Fruit fly (Drosophila melanogaster) whole organism, wandering third instar larva: ENCODE measurements around the gene CG4502.
A peak's percentile ranks its signal among the peaks of the same experiment; 100 is the strongest.

Source experiments
- Abd-B ChIP-seq: fragments of >200 bp; optimal IDR thresholded peaks from 2 replicates; lab custom pipeline; 2017; ENCODE audit warnings: missing biosample characterization, missing genetic modification characterization
- CG32264 ChIP-seq: fragments of 200-800 bp; sonication (Bioruptor generic); optimal IDR thresholded peaks from 2 replicates; lab custom pipeline; 2016; ENCODE audit warnings: missing biosample characterization, missing genetic modification characterization
- CrebA ChIP-seq: fragments of 200-800 bp; sonication (Bioruptor generic); optimal IDR thresholded peaks from 2 replicates; lab custom pipeline; 2016; ENCODE audit warnings: missing biosample characterization, mild to moderate bottlenecking, missing genetic modification characterization, borderline replicate concordance
- Dfd ChIP-seq: fragments of >200 bp; optimal IDR thresholded peaks from 2 replicates; lab custom pipeline; 2017; ENCODE audit warnings: missing biosample characterization, missing genetic modification characterization
- Dif ChIP-seq: fragments of 200-275, 200-300 bp; sonication (Bioruptor generic); optimal IDR thresholded peaks from 2 replicates; lab custom pipeline; 2018; ENCODE audit warnings: missing biosample characterization, missing genetic modification characterization; ENCODE audit not compliant: partially characterized antibody
- GATAd ChIP-seq: sonication (Bioruptor generic); optimal IDR thresholded peaks from 2 replicates; lab custom pipeline; 2016; ENCODE audit warnings: missing biosample characterization, missing genetic modification characterization
- HLH106 ChIP-seq: fragments of 200-800 bp; optimal IDR thresholded peaks from 3 replicates; lab custom pipeline; 2019; ENCODE audit warnings: missing biosample characterization, mild to moderate bottlenecking, missing genetic modification characterization, moderate library complexity
- Hnf4 ChIP-seq: fragments of 200-800 bp; sonication (Bioruptor generic); optimal IDR thresholded peaks from 2 replicates; lab custom pipeline; 2016; ENCODE audit warnings: missing biosample characterization, mild to moderate bottlenecking, missing genetic modification characterization
- Hr78 ChIP-seq: fragments of >200 bp; optimal IDR thresholded peaks from 2 replicates; lab custom pipeline; 2017; ENCODE audit warnings: missing biosample characterization, missing genetic modification characterization
- Hr83 ChIP-seq: fragments of 200-300 bp; sonication (Bioruptor generic); optimal IDR thresholded peaks from 2 replicates; lab custom pipeline; 2016; ENCODE audit warnings: missing biosample characterization, mild to moderate bottlenecking, missing genetic modification characterization, moderate library complexity; ENCODE audit not compliant: poor library complexity, severe bottlenecking
- Jra ChIP-seq: sonication (Bioruptor generic); optimal IDR thresholded peaks from 2 replicates; lab custom pipeline; 2016; ENCODE audit warnings: missing biosample characterization, missing genetic modification characterization
- Mio ChIP-seq: sonication (Bioruptor generic); optimal IDR thresholded peaks from 2 replicates; lab custom pipeline; 2016; ENCODE audit warnings: missing biosample characterization, missing genetic modification characterization
- Myc ChIP-seq: fragments of >200 bp; optimal IDR thresholded peaks from 2 replicates; lab custom pipeline; 2017
- N ChIP-seq: fragments of >200 bp; optimal IDR thresholded peaks from 2 replicates; lab custom pipeline; 2018; ENCODE audit warnings: missing biosample characterization, missing external identifiers, missing genetic modification characterization
- OdsH ChIP-seq: fragments of 200-800 bp; sonication (Bioruptor generic); optimal IDR thresholded peaks from 2 replicates; lab custom pipeline; 2016; ENCODE audit warnings: missing biosample characterization, mild to moderate bottlenecking, missing genetic modification characterization
- Rel ChIP-seq, 2 experiments: fragments of 200-800 bp; sonication (Bioruptor generic) in 1 of 2; optimal IDR thresholded peaks; 2 replicates in 1 of 2; 3 replicates in 1 of 2; lab custom pipeline; 2016 to 2019; ENCODE audit warnings: mild to moderate bottlenecking in 2 of 2, missing biosample characterization in 2 of 2, missing genetic modification characterization in 2 of 2, moderate library complexity in 1 of 2
- Sp1 ChIP-seq: fragments of 200-800 bp; sonication (Bioruptor generic); optimal IDR thresholded peaks from 3 replicates; lab custom pipeline; 2019; ENCODE audit warnings: missing biosample characterization, mild to moderate bottlenecking, missing genetic modification characterization, moderate library complexity
- Vsx2 ChIP-seq: fragments of 200-300, 225-300 bp; sonication (Bioruptor generic); optimal IDR thresholded peaks from 2 replicates; lab custom pipeline; 2018; ENCODE audit warnings: missing biosample characterization, missing genetic modification characterization; ENCODE audit not compliant: partially characterized antibody
- br ChIP-seq: fragments of 200-800 bp; sonication (Bioruptor generic); optimal IDR thresholded peaks from 2 replicates; lab custom pipeline; 2016; ENCODE audit warnings: missing biosample characterization, missing genetic modification characterization
- brk ChIP-seq: fragments of 200-800 bp; sonication (Bioruptor generic); optimal IDR thresholded peaks from 2 replicates; lab custom pipeline; 2016; ENCODE audit warnings: missing biosample characterization, mild to moderate bottlenecking, missing genetic modification characterization
- dl ChIP-seq, 2 experiments: fragments of 175-275, 200-275 bp in 1 of 2; fragments of 200-275 bp in 1 of 2; sonication (Bioruptor generic); optimal IDR thresholded peaks; lab custom pipeline; 2018; ENCODE audit warnings: mild to moderate bottlenecking in 2 of 2, missing biosample characterization in 2 of 2, missing genetic modification characterization in 2 of 2, moderate library complexity in 2 of 2; ENCODE audit not compliant: partially characterized antibody in 2 of 2, insufficient read depth in 1 of 2
- dmrt93B ChIP-seq: fragments of 200-800 bp; sonication (Bioruptor generic); optimal IDR thresholded peaks from 2 replicates; lab custom pipeline; 2018; ENCODE audit warnings: missing biosample characterization, mild to moderate bottlenecking, missing genetic modification characterization
- dsf ChIP-seq: sonication (Bioruptor generic); optimal IDR thresholded peaks from 2 replicates; lab custom pipeline; 2016; ENCODE audit warnings: missing biosample characterization, missing genetic modification characterization, borderline replicate concordance
- ey ChIP-seq: fragments of 200-800 bp; sonication (Bioruptor generic); optimal IDR thresholded peaks from 2 replicates; lab custom pipeline; 2016; ENCODE audit warnings: missing biosample characterization, missing genetic modification characterization
- foxo ChIP-seq, 2 experiments: fragments of 200-800 bp; sonication (Bioruptor generic); optimal IDR thresholded peaks; 2 replicates in 1 of 2; 3 replicates in 1 of 2; lab custom pipeline; 2016 to 2017; ENCODE audit warnings: missing biosample characterization in 2 of 2, missing genetic modification characterization in 2 of 2
- fru ChIP-seq: fragments of 200-800 bp; sonication (Bioruptor generic); optimal IDR thresholded peaks from 3 replicates; lab custom pipeline; 2016; ENCODE audit warnings: missing biosample characterization, mild to moderate bottlenecking, missing genetic modification characterization
- h ChIP-seq: fragments of 200-800 bp; sonication (Bioruptor generic); optimal IDR thresholded peaks from 3 replicates; lab custom pipeline; 2016; ENCODE audit warnings: missing biosample characterization, mild to moderate bottlenecking, missing genetic modification characterization
- jim ChIP-seq: fragments of 175-275, 200-325 bp; sonication (Bioruptor generic); optimal IDR thresholded peaks from 2 replicates; lab custom pipeline; 2016; ENCODE audit warnings: missing biosample characterization, mild to moderate bottlenecking, missing genetic modification characterization
- lola ChIP-seq: fragments of >200 bp; optimal IDR thresholded peaks from 2 replicates; lab custom pipeline; 2017; ENCODE audit warnings: missing biosample characterization, missing genetic modification characterization
- pan ChIP-seq: fragments of >200 bp; optimal IDR thresholded peaks from 2 replicates; lab custom pipeline; 2017
- psq ChIP-seq: fragments of 200-800 bp; sonication (Bioruptor generic); optimal IDR thresholded peaks from 3 replicates; lab custom pipeline; 2017; ENCODE audit warnings: missing biosample characterization, mild to moderate bottlenecking, missing genetic modification characterization, moderate library complexity
- rgr ChIP-seq: fragments of 200-800 bp; sonication (Bioruptor generic); optimal IDR thresholded peaks from 3 replicates; lab custom pipeline; 2016; ENCODE audit warnings: missing biosample characterization, mild to moderate bottlenecking, missing genetic modification characterization
- sage ChIP-seq: fragments of 200-800 bp; sonication (Bioruptor generic); optimal IDR thresholded peaks from 2 replicates; lab custom pipeline; 2016; ENCODE audit warnings: missing biosample characterization, mild to moderate bottlenecking, missing genetic modification characterization
- sv ChIP-seq: fragments of 200-800 bp; sonication (Bioruptor generic); optimal IDR thresholded peaks from 3 replicates; lab custom pipeline; 2016; ENCODE audit warnings: missing biosample characterization, missing genetic modification characterization
- tai ChIP-seq: sonication (Bioruptor generic); optimal IDR thresholded peaks from 2 replicates; lab custom pipeline; 2016; ENCODE audit warnings: missing biosample characterization, missing genetic modification characterization
- usp ChIP-seq: fragments of >200 bp; optimal IDR thresholded peaks from 2 replicates; lab custom pipeline; 2017; ENCODE audit warnings: missing biosample characterization, missing genetic modification characterization
- woc ChIP-seq: sonication (Bioruptor generic); optimal IDR thresholded peaks from 2 replicates; lab custom pipeline; 2016; ENCODE audit warnings: missing biosample characterization, mild to moderate bottlenecking, missing genetic modification characterization

Gene CG4502

DNA sequence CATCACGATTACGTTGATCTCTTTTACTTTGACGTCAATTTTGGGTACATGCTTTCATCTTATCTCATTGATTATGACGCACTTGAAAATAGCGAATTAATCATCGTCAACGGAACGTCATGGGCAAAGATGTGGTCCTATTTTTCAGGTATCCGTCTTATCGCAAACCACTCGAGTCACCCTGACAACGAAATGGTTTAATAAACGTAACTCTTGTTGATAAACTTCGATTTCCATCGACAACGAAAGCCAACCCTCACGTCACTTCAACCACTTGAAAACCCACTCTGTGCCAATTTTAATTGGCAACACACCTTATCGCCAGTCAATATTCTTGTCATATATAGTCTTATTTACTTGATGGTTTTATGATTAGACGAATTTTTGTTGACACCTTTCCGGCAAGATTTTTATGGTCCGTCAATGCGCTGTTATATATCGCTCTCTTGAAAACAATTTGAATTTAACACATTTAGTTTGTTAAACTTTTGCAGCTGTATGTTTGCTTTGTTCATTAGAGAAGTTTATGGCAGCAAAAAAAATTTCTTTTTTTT lies 38.3 kb upstream of the CG4502 start:
- TF ChIP-seq h (GFP tag; lab: Kevin White, UChicago) (peak; percentile 46), CrebA (GFP tag; lab: Kevin White, UChicago) (no peak), fru (GFP tag; lab: Kevin White, UChicago) (peak; percentile 3), Jra (GFP tag; lab: Kevin White, UChicago) (no peak)

- TF ChIP-seq Rel (GFP tag; optimal IDR thresholded peaks at IDR 0.05; lab: Kevin White, UChicago): no peak
- TF ChIP-seq Rel (tag; optimal IDR thresholded peaks at IDR 0.05; lab: Kevin White, UChicago): peak; percentile 89
- no peak for TF ChIP-seq GATAd (GFP tag; lab: Kevin White, UChicago)
- no peak for TF ChIP-seq sv (GFP tag; lab: Kevin White, UChicago)
These were observed 37.4 kb upstream of the CG4502 start for dm6 chr2L:7241499-7241898.

dm6 chr2L:7240964-7241363 lies 36.9 kb upstream of the CG4502 start:
- TF ChIP-seq Dfd (GFP tag; lab: Kevin White, UChicago) (no peak), Rel (GFP tag; optimal IDR thresholded peaks at IDR 0.05; lab: Kevin White, UChicago) (no peak), Rel (tag; optimal IDR thresholded peaks at IDR 0.05; lab: Kevin White, UChicago) (no peak), CG32264 (GFP tag; lab: Kevin White, UChicago) (no peak), Sp1 (GFP tag; lab: Kevin White, UChicago) (no peak), Dif (no peak), sage (GFP tag; lab: Kevin White, UChicago) (no peak), CrebA (GFP tag; lab: Kevin White, UChicago) (no peak), HLH106 (tag; lab: Kevin White, UChicago) (no peak), N (GFP tag; lab: Kevin White, UChicago) (no peak), dsf (GFP tag; lab: Kevin White, UChicago) (no peak)

- no peak for TF ChIP-seq sv (GFP tag; lab: Kevin White, UChicago)
- TF ChIP-seq HLH106 (tag; lab: Kevin White, UChicago): no peak
- TF ChIP-seq br (GFP tag; lab: Kevin White, UChicago): no peak
- no peak for TF ChIP-seq dsf (GFP tag; lab: Kevin White, UChicago)
- TF ChIP-seq tai (GFP tag; lab: Kevin White, UChicago): no peak
- no peak for TF ChIP-seq pan (lab: Kevin White, UChicago)
These were observed 36.2 kb upstream of the CG4502 start for dm6 chr2L:7240311-7240710.

- peak; percentile 56 for TF ChIP-seq psq
- TF ChIP-seq Sp1 (GFP tag; lab: Kevin White, UChicago): peak; percentile 66
- no peak for TF ChIP-seq Myc (lab: Kevin White, UChicago)
- TF ChIP-seq OdsH (GFP tag; lab: Kevin White, UChicago): peak; percentile 92
- TF ChIP-seq fru (GFP tag; lab: Kevin White, UChicago): peak; percentile 70
- peak; percentile 88 for TF ChIP-seq CG32264 (GFP tag; lab: Kevin White, UChicago)
- peak; percentile 80 for TF ChIP-seq brk
- peak; percentile 7 for TF ChIP-seq jim (GFP tag; lab: Kevin White, UChicago)
- TF ChIP-seq rgr: peak; percentile 89
- TF ChIP-seq Hnf4 (GFP tag; lab: Kevin White, UChicago): peak; percentile 83
- TF ChIP-seq tai (GFP tag; lab: Kevin White, UChicago): peak; percentile 81
- peak; percentile 68 for TF ChIP-seq sage (GFP tag; lab: Kevin White, UChicago)
- peak; percentile 77 to 78 for TF ChIP-seq foxo (GFP tag; optimal IDR thresholded peaks at IDR 0.05; lab: Kevin White, UChicago)
- TF ChIP-seq Abd-B: no peak
- TF ChIP-seq Dif: no peak
- no peak for TF ChIP-seq Dfd (GFP tag; lab: Kevin White, UChicago)
- peak; percentile 81 for TF ChIP-seq Jra (GFP tag; lab: Kevin White, UChicago)
- peak in 1 of 2 experiments; percentile 0 for TF ChIP-seq dl (GFP tag; optimal IDR thresholded peaks at IDR 0.05; lab: Kevin White, UChicago; ENCODE audit: insufficient read depth in 1 of 2, partially characterized antibody in 2 of 2)
- no peak for TF ChIP-seq Hr78
- TF ChIP-seq br (GFP tag; lab: Kevin White, UChicago): peak; percentile 84
- peak; percentile 32 for TF ChIP-seq dmrt93B (GFP tag; lab: Kevin White, UChicago)
- TF ChIP-seq HLH106 (tag; lab: Kevin White, UChicago): peak; percentile 5
- TF ChIP-seq Hr83 (GFP tag; lab: Kevin White, UChicago): peak; percentile 99
- no peak for TF ChIP-seq pan (lab: Kevin White, UChicago)
- peak; percentile 93 for TF ChIP-seq h (GFP tag; lab: Kevin White, UChicago)
- no peak for TF ChIP-seq Vsx2 (GFP tag; lab: Kevin White, UChicago)
- TF ChIP-seq woc (GFP tag; lab: Kevin White, UChicago): peak; percentile 30
- TF ChIP-seq Mio (GFP tag; lab: Kevin White, UChicago): peak; percentile 34
- TF ChIP-seq Rel (GFP tag; optimal IDR thresholded peaks at IDR 0.05; lab: Kevin White, UChicago): peak; percentile 65
- peak; percentile 44 for TF ChIP-seq Rel (tag; optimal IDR thresholded peaks at IDR 0.05; lab: Kevin White, UChicago)
- peak; percentile 88 for TF ChIP-seq CrebA (GFP tag; lab: Kevin White, UChicago)
- TF ChIP-seq sv (GFP tag; lab: Kevin White, UChicago): no peak
- TF ChIP-seq ey: peak; percentile 57
- TF ChIP-seq N (GFP tag; lab: Kevin White, UChicago): no peak
- TF ChIP-seq usp (GFP tag; lab: Kevin White, UChicago): no peak
- no peak for TF ChIP-seq lola
These were observed 35.2 kb upstream of the CG4502 start for dm6 chr2L:7239310-7239709.
